Worm (Caenorhabditis elegans) whole organism, early embryonic: ENCODE results near the gene srh-292.

Experiments used
- B0310.2 ChIP-seq: sonication (generic microtip); optimal IDR thresholded peaks from 2 replicates; lab custom pipeline; 2016; ENCODE audit warnings: mild to moderate bottlenecking, missing genetic modification characterization, missing compliant biosample characterization
- F13C5.2 ChIP-seq: sonication (generic microtip); optimal IDR thresholded peaks from 2 replicates; lab custom pipeline; 2017; ENCODE audit warnings: mild to moderate bottlenecking, missing genetic modification characterization, inconsistent platforms, missing compliant biosample characterization
- ceh-36 ChIP-seq: sonication (generic microtip); optimal IDR thresholded peaks from 2 replicates; lab custom pipeline; 2016; ENCODE audit warnings: missing genetic modification characterization, inconsistent platforms, missing compliant biosample characterization
- scrt-1 ChIP-seq: fragments of 200-800 bp; sonication (Bioruptor generic); IDR thresholded peaks from 2 replicates; pipeline ENCODE4 v1.3.6; 2022; ENCODE audit warnings: missing genetic modification characterization, missing compliant biosample characterization
- tbx-37 ChIP-seq: fragments of 200-800 bp; sonication (Bioruptor generic); conservative IDR thresholded peaks from 2 replicates; pipeline ENCODE4 v1.3.6; 2022; ENCODE audit warnings: missing genetic modification reagents, missing genetic modification characterization, missing compliant biosample characterization

DNA sequence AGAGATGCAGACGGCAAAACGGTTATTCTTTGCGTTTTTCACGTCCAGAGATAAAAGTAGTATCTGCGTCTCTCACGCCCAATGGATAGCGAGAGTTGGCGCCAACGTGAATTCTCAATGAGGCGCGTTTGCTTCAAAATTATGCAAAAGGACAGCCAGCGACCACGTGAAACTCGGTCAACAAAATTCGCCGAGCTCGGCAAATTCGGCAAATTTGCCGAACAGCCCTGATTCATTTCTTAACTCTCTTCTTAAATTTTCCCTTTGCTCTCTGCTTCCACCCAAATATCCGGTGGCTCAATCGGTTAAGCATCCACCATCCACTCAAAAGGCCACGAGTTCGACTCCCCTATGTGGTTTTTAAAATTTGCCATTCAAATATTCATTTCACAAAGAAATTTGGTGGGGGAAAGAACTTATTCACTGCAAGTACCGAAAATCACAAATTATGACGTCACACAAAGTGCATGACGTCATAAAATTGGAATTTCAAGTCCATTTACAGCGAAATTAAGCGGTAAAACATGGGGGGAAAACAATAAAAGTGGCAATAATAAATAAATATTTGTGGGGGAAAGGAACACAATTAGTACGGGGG, 42.9 kb downstream of the srh-292 start:
- TF ChIP-seq B0310.2 (tag; lab: Kevin White, UChicago) = no peak
- TF ChIP-seq F13C5.2 (tag; lab: Kevin White, UChicago) = no peak
- TF ChIP-seq scrt-1 (GFP tag; lab: Robert Waterston, UW) = no peak
- TF ChIP-seq ceh-36 (tag; lab: Kevin White, UChicago) = no peak
- TF ChIP-seq tbx-37 = no peak
